Fruit fly (Drosophila melanogaster) whole organism, embryonic: ENCODE measurements around the gene ND-30.

Experiments
- Adf1 ChIP-seq: fragments of 200-800 bp; sonication (Bioruptor generic); IDR thresholded peaks from 2 replicates; pipeline ENCODE4 v1.3.6; 2022; ENCODE audit warnings: missing biosample characterization, missing genetic modification characterization
- Atf-2 ChIP-seq: fragments of 200-800 bp; sonication (Bioruptor generic); optimal IDR thresholded peaks from 2 replicates; lab custom pipeline; 2016; ENCODE audit warnings: missing biosample characterization, missing genetic modification characterization
- CG10147 ChIP-seq: fragments of 200-800 bp; sonication (Bioruptor generic); optimal IDR thresholded peaks from 2 replicates; lab custom pipeline; 2019; ENCODE audit warnings: missing biosample characterization, mild to moderate bottlenecking, missing genetic modification characterization, moderate library complexity
- CG10959 ChIP-seq: fragments of 200-800 bp; sonication (Bioruptor generic); IDR thresholded peaks from 2 replicates; pipeline ENCODE4 v1.3.6; 2022; ENCODE audit warnings: missing biosample characterization, missing genetic modification characterization
- CG11696 ChIP-seq: fragments of 200-800 bp; sonication (Bioruptor generic); IDR thresholded peaks from 2 replicates; pipeline ENCODE4 v1.3.6; 2022; ENCODE audit warnings: missing biosample characterization, missing genetic modification characterization
- CG11723 ChIP-seq: fragments of 200-800 bp; sonication (Bioruptor generic); optimal IDR thresholded peaks from 2 replicates; lab custom pipeline; 2017; ENCODE audit warnings: missing biosample characterization, mild to moderate bottlenecking, missing genetic modification characterization
- CG1233 ChIP-seq: fragments of 200-800 bp; sonication (Bioruptor generic); optimal IDR thresholded peaks from 4 replicates; lab custom pipeline; 2018; ENCODE audit warnings: missing biosample characterization, mild to moderate bottlenecking, missing genetic modification characterization
- CG13123 ChIP-seq: fragments of 200-800 bp; sonication (Bioruptor generic); optimal IDR thresholded peaks from 2 replicates; lab custom pipeline; 2016; ENCODE audit warnings: missing biosample characterization, missing genetic modification characterization
- CG15073 ChIP-seq: fragments of 200-800 bp; sonication (Bioruptor generic); optimal IDR thresholded peaks from 2 replicates; lab custom pipeline; 2016; ENCODE audit warnings: missing biosample characterization, missing genetic modification characterization
- CG15696 ChIP-seq: fragments of 200-800 bp; sonication (Bioruptor generic); optimal IDR thresholded peaks from 2 replicates; lab custom pipeline; 2019; ENCODE audit warnings: missing biosample characterization, mild to moderate bottlenecking, missing genetic modification characterization, moderate library complexity
- CG17361 ChIP-seq: fragments of 200-800 bp; sonication (Bioruptor generic); IDR thresholded peaks from 3 replicates; pipeline ENCODE4 v1.3.6; 2022; ENCODE audit warnings: missing biosample characterization, missing genetic modification characterization
- CG18262 ChIP-seq: fragments of 200-800 bp; optimal IDR thresholded peaks from 3 replicates; lab custom pipeline; 2019; ENCODE audit warnings: missing biosample characterization, mild to moderate bottlenecking, missing genetic modification characterization, moderate library complexity
- CG18476 ChIP-seq: fragments of 200-800 bp; sonication (Bioruptor generic); optimal IDR thresholded peaks from 2 replicates; lab custom pipeline; 2016; ENCODE audit warnings: missing biosample characterization, mild to moderate bottlenecking, missing genetic modification characterization
- CG3995 ChIP-seq: fragments of 200-800 bp; sonication (Bioruptor generic); optimal IDR thresholded peaks from 3 replicates; lab custom pipeline; 2016; ENCODE audit warnings: missing biosample characterization, missing genetic modification characterization
- CG43689 ChIP-seq: fragments of 200-800 bp; sonication (Bioruptor generic); IDR thresholded peaks from 2 replicates; pipeline ENCODE4 v1.3.6; 2022; ENCODE audit warnings: missing biosample characterization, missing genetic modification characterization
- CG6175 ChIP-seq: fragments of 200-800 bp; sonication (Bioruptor generic); IDR thresholded peaks from 3 replicates; pipeline ENCODE4 v1.3.6; 2022; ENCODE audit warnings: missing biosample characterization, missing genetic modification characterization
- CG6689 ChIP-seq: fragments of 200-800 bp; sonication (Bioruptor generic); IDR thresholded peaks from 2 replicates; pipeline ENCODE4 v1.3.6; 2022; ENCODE audit warnings: missing biosample characterization, missing genetic modification characterization
- CG8281 ChIP-seq: fragments of 200-800 bp; sonication (Bioruptor generic); optimal IDR thresholded peaks from 2 replicates; lab custom pipeline; 2018; ENCODE audit warnings: missing biosample characterization, mild to moderate bottlenecking, missing genetic modification characterization, moderate library complexity
- CkIIα-i1 ChIP-seq: fragments of 200-800 bp; sonication (Bioruptor generic); IDR thresholded peaks from 2 replicates; pipeline ENCODE4 v1.3.6; 2022; ENCODE audit warnings: missing biosample characterization, missing genetic modification characterization
- Gug ChIP-seq: fragments of 200-800 bp; sonication (Bioruptor generic); IDR thresholded peaks from 4 replicates; pipeline ENCODE4 v1.3.6; 2022; ENCODE audit warnings: missing biosample characterization, missing genetic modification characterization
- H15 ChIP-seq: fragments of 200-800 bp; sonication (Bioruptor generic); IDR thresholded peaks from 3 replicates; pipeline ENCODE4 v1.3.6; 2022; ENCODE audit warnings: missing biosample characterization, missing genetic modification characterization
- HLH54F ChIP-seq: fragments of 200-800 bp; sonication (Bioruptor generic); optimal IDR thresholded peaks from 3 replicates; lab custom pipeline; 2016; ENCODE audit warnings: missing biosample characterization, missing genetic modification characterization
- Lim3 ChIP-seq: fragments of 200-800 bp; sonication (Bioruptor generic); IDR thresholded peaks from 2 replicates; pipeline ENCODE4 v1.3.6; 2022; ENCODE audit warnings: missing biosample characterization, missing genetic modification characterization
- Lpt ChIP-seq: fragments of >200 bp; optimal IDR thresholded peaks from 2 replicates; lab custom pipeline; 2018; ENCODE audit warnings: missing biosample characterization, missing genetic modification characterization
- NfI ChIP-seq: fragments of 200-800 bp; sonication (Bioruptor generic); optimal IDR thresholded peaks from 3 replicates; lab custom pipeline; 2018; ENCODE audit warnings: missing biosample characterization, mild to moderate bottlenecking, missing genetic modification characterization, moderate library complexity
- Rx ChIP-seq: fragments of 200-800 bp; sonication (Bioruptor generic); IDR thresholded peaks from 2 replicates; pipeline ENCODE4 v1.3.6; 2022; ENCODE audit warnings: missing biosample characterization, missing genetic modification characterization
- Sry-β ChIP-seq: fragments of 200-800 bp; sonication (Bioruptor generic); optimal IDR thresholded peaks from 2 replicates; lab custom pipeline; 2018; ENCODE audit warnings: missing biosample characterization, mild to moderate bottlenecking, missing genetic modification characterization, moderate library complexity
- aop ChIP-seq: fragments of 200-800 bp; sonication (Bioruptor generic); IDR thresholded peaks from 2 replicates; pipeline ENCODE4 v1.3.6; 2022; ENCODE audit warnings: missing biosample characterization, missing genetic modification characterization
- bab2 ChIP-seq: fragments of 200-800 bp; sonication (Bioruptor generic); optimal IDR thresholded peaks from 2 replicates; lab custom pipeline; 2016; ENCODE audit warnings: missing biosample characterization, missing genetic modification characterization
- dm ChIP-seq: fragments of 200-800 bp; sonication (Bioruptor generic); optimal IDR thresholded peaks from 3 replicates; lab custom pipeline; 2016; ENCODE audit warnings: missing biosample characterization, missing genetic modification characterization
- dysf ChIP-seq: fragments of 200-800 bp; sonication (Bioruptor generic); IDR thresholded peaks from 3 replicates; pipeline ENCODE4 v1.3.6; 2022; ENCODE audit warnings: missing biosample characterization, missing genetic modification characterization
- fd96Cb ChIP-seq: fragments of 200-800 bp; sonication (Bioruptor generic); optimal IDR thresholded peaks from 2 replicates; lab custom pipeline; 2018; ENCODE audit warnings: missing biosample characterization, mild to moderate bottlenecking, missing genetic modification characterization, moderate library complexity
- gt ChIP-seq: fragments of 200-800 bp; sonication (Bioruptor generic); IDR thresholded peaks from 2 replicates; pipeline ENCODE4 v1.3.6; 2022; ENCODE audit warnings: missing biosample characterization, missing genetic modification characterization
- ham ChIP-seq: fragments of 200-800 bp; sonication (Bioruptor generic); IDR thresholded peaks from 2 replicates; pipeline ENCODE4 v1.3.6; 2022; ENCODE audit warnings: missing biosample characterization, missing genetic modification characterization
- lilli ChIP-seq: fragments of 200-800 bp; sonication (Bioruptor generic); optimal IDR thresholded peaks from 3 replicates; lab custom pipeline; 2016; ENCODE audit warnings: missing biosample characterization, missing genetic modification characterization
- otp ChIP-seq: fragments of 200-800 bp; sonication (Bioruptor generic); IDR thresholded peaks from 3 replicates; pipeline ENCODE4, ENCODE4 v1.3.6; 2022; ENCODE audit warnings: missing biosample characterization, missing genetic modification characterization
- pnt ChIP-seq: fragments of 200-800 bp; sonication (Bioruptor generic); optimal IDR thresholded peaks from 3 replicates; lab custom pipeline; 2016; ENCODE audit warnings: missing biosample characterization, missing genetic modification characterization
- sd ChIP-seq: fragments of 200-800 bp; sonication (Bioruptor generic); optimal IDR thresholded peaks from 3 replicates; lab custom pipeline; 2018; ENCODE audit warnings: missing biosample characterization, mild to moderate bottlenecking, missing genetic modification characterization, moderate library complexity
- sqz ChIP-seq: fragments of 200-800 bp; sonication (Bioruptor generic); optimal IDR thresholded peaks from 3 replicates; lab custom pipeline; 2018; ENCODE audit warnings: missing biosample characterization, mild to moderate bottlenecking, missing genetic modification characterization
- sr ChIP-seq: fragments of 200-800 bp; sonication (Bioruptor generic); IDR thresholded peaks from 3 replicates; pipeline ENCODE4 v1.3.6; 2022; ENCODE audit warnings: missing biosample characterization, missing genetic modification characterization
- unpg ChIP-seq: fragments of 200-800 bp; sonication (Bioruptor generic); optimal IDR thresholded peaks from 3 replicates; lab custom pipeline; 2018; ENCODE audit warnings: missing biosample characterization, mild to moderate bottlenecking, missing genetic modification characterization, moderate library complexity
- vnd ChIP-seq: fragments of 200-800 bp; sonication (Bioruptor generic); IDR thresholded peaks from 3 replicates; pipeline ENCODE4 v1.3.6; 2022; ENCODE audit warnings: missing biosample characterization, missing genetic modification characterization; ENCODE audit not compliant: partially characterized antibody
- zf30C ChIP-seq: fragments of 200-800 bp; sonication (Bioruptor generic); optimal IDR thresholded peaks from 3 replicates; lab custom pipeline; 2018; ENCODE audit warnings: missing biosample characterization, mild to moderate bottlenecking, missing genetic modification characterization
- zfh1 ChIP-seq: fragments of 200-800 bp; sonication (Bioruptor generic); IDR thresholded peaks from 3 replicates; pipeline ENCODE4 v1.3.6; 2022; ENCODE audit warnings: missing biosample characterization, missing genetic modification characterization

The ND-30 gene

dm6 chr3L:3164951-3165350 lies 5.6 kb upstream of the ND-30 start, which contains the start of gene CG32280 (continued):
- TF ChIP-seq ham (no peak), Lim3 (no peak), unpg (peak; percentile 20), H15 (no peak), sqz (no peak), Sry-β (GFP tag; lab: Kevin White, UChicago) (no peak), sd (peak; percentile 82), vnd (GFP tag; lab: Robert Waterston, UW) (peak; percentile 84), otp (GFP tag; lab: Robert Waterston, UW) (no peak), CG18476 (no peak), zf30C (GFP tag; lab: Kevin White, UChicago) (peak; percentile 85), bab2 (GFP tag; lab: Kevin White, UChicago) (no peak), CG43689 (no peak), Adf1 (GFP tag; lab: Robert Waterston, UW) (0 out of 2 replicates have a peak, but pooled peaks have one; percentile 12), CG18262 (no peak), aop (no peak), CG6689 (GFP tag; lab: Robert Waterston, UW) (no peak), CG11696 (GFP tag; lab: Robert Waterston, UW) (no peak), pnt (GFP tag; lab: Kevin White, UChicago) (no peak), zfh1 (0 out of 3 replicates have a peak, but pooled peaks have one; percentile 51), CG10959 (GFP tag; lab: Robert Waterston, UW) (no peak), CG15073 (GFP tag; lab: Kevin White, UChicago) (no peak), CG1233 (GFP tag; lab: Kevin White, UChicago) (no peak), CG8281 (tag; lab: Kevin White, UChicago) (no peak), Gug (GFP tag; lab: Robert Waterston, UW) (peak; percentile 45; the same call in 2 of the 4 replicates), NfI (no peak), CG11723 (no peak), dm (peak; percentile 26), fd96Cb (tag; lab: Kevin White, UChicago) (no peak), Lpt (GFP tag; lab: Kevin White, UChicago) (no peak), CG17361 (GFP tag; lab: Robert Waterston, UW) (0 out of 3 replicates have a peak, but pooled peaks have one; percentile 12), CG15696 (tag; lab: Kevin White, UChicago) (no peak), sr (GFP tag; lab: Robert Waterston, UW) (no peak), CG3995 (peak; percentile 77), CG10147 (GFP tag; lab: Kevin White, UChicago) (no peak), Rx (GFP tag; lab: Robert Waterston, UW) (no peak), gt (GFP tag; lab: Robert Waterston, UW) (no peak), CG6175 (no peak), HLH54F (GFP tag; lab: Kevin White, UChicago) (peak; percentile 3), lilli (GFP tag; lab: Kevin White, UChicago) (peak; percentile 48), dysf (GFP tag; lab: Robert Waterston, UW) (peak; percentile 35; the same call in 1 of the 3 replicates), CG13123 (GFP tag; lab: Kevin White, UChicago) (no peak), Atf-2 (GFP tag; lab: Kevin White, UChicago) (no peak), CkIIα-i1 (GFP tag; lab: Robert Waterston, UW) (no peak)
- TF ChIP-seq, all 482 proteins: peak for 154
